Fruit fly (Drosophila melanogaster): ENCODE measurements around the gene Blos2.

Gene Blos2

DNA sequence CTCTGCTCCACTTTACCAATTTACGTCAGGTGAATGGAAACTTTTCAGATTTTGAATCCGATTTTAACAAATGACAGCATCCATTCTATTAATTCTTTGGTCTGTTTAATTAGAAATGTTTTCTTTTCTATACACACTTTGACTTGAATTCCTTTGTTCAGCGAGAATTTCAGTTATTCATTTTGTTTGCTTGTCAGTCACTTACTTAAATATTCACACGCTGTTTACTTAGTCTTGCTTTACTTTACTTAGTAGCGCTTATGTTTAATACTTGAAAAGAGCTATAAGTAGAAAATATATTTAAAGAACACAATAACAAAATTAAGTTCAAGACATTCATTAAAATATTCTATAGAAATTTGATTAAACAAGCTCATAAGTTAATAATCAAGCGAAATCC lies 46.1 kb downstream of the Blos2 start, which contains the start of gene CG32073 (continued):
- TF ChIP-seq mld (GFP tag; IDR thresholded peaks at IDR 0.05; ENCODE audit: partially characterized antibody) (no peak), CG14441 (GFP tag; IDR thresholded peaks at IDR 0.05) (no peak), CG8290 (GFP tag; optimal IDR thresholded peaks at IDR 0.05) (no peak), CG8290 (tag; optimal IDR thresholded peaks at IDR 0.05) (no peak), MESR4 (GFP tag; optimal IDR thresholded peaks at IDR 0.05) (no peak), her (GFP tag; optimal IDR thresholded peaks at IDR 0.05) (no peak), B-H2 (GFP tag; optimal IDR thresholded peaks at IDR 0.05) (no peak), pho (GFP tag; optimal IDR thresholded peaks at IDR 0.05) (no peak), en (GFP tag; optimal IDR thresholded peaks at IDR 0.05) (no peak), NFAT (GFP tag; IDR thresholded peaks at IDR 0.05) (no peak), GATAe (GFP tag; conservative IDR thresholded peaks at IDR 0.05) (no peak), CG7556 (GFP tag; optimal IDR thresholded peaks at IDR 0.05) (peak; percentile 17), Lim3 (GFP tag; IDR thresholded peaks at IDR 0.05) (no peak), stc (GFP tag; IDR thresholded peaks at IDR 0.05) (no peak), CG18619 (GFP tag; optimal IDR thresholded peaks at IDR 0.05) (no peak), CG7357 (GFP tag; IDR thresholded peaks at IDR 0.05) (no peak), tap (tag; optimal IDR thresholded peaks at IDR 0.05) (peak; percentile 36), lab (GFP tag; optimal IDR thresholded peaks at IDR 0.05) (peak; percentile 75), CG18764 (GFP tag; optimal IDR thresholded peaks at IDR 0.05) (peak; percentile 75), Sin3A (optimal IDR thresholded peaks at IDR 0.05) (no peak), CG11723 (GFP tag; optimal IDR thresholded peaks at IDR 0.05) (no peak), corto (GFP tag; optimal IDR thresholded peaks at IDR 0.05) (no peak), CG7786 (GFP tag; optimal IDR thresholded peaks at IDR 0.05) (no peak), E2f2 (GFP tag; IDR thresholded peaks at IDR 0.05) (no peak), Sox102F (GFP tag; optimal IDR thresholded peaks at IDR 0.05) (no peak), pan (optimal IDR thresholded peaks at IDR 0.05) (no peak), pan (GFP tag; optimal IDR thresholded peaks at IDR 0.05 in 1 of 2, IDR thresholded peaks at IDR 0.05 in 1 of 2) (no peak), CG1792 (GFP tag; optimal IDR thresholded peaks at IDR 0.05) (peak; percentile 52), CG1647 (GFP tag; optimal IDR thresholded peaks at IDR 0.05) (no peak), unc-4 (GFP tag; IDR thresholded peaks at IDR 0.05; ENCODE audit: partially characterized antibody) (no peak), CG3281 (GFP tag; optimal IDR thresholded peaks at IDR 0.05) (peak; percentile 2), Taf1 (GFP tag; IDR thresholded peaks at IDR 0.05) (no peak), mam (GFP tag; optimal IDR thresholded peaks at IDR 0.05) (no peak), pita (GFP tag; optimal IDR thresholded peaks at IDR 0.05) (no peak), chinmo (GFP tag; IDR thresholded peaks at IDR 0.05; ENCODE audit: partially characterized antibody) (no peak), CG13894 (tag; optimal IDR thresholded peaks at IDR 0.05) (no peak), ac (GFP tag; optimal IDR thresholded peaks at IDR 0.05) (no peak), Sry-δ (GFP tag; optimal IDR thresholded peaks at IDR 0.05) (peak; percentile 29), CG12942 (GFP tag; optimal IDR thresholded peaks at IDR 0.05) (no peak), stwl (tag; optimal IDR thresholded peaks at IDR 0.05) (no peak), CG15011 (GFP tag; optimal IDR thresholded peaks at IDR 0.05) (no peak), CG13287 (GFP tag; IDR thresholded peaks at IDR 0.05; ENCODE audit: partially characterized antibody) (no peak), CG15696 (tag; optimal IDR thresholded peaks at IDR 0.05) (peak; percentile 21), Vsx1 (GFP tag; optimal IDR thresholded peaks at IDR 0.05) (peak; percentile 67), Bgb (GFP tag; IDR thresholded peaks at IDR 0.05; ENCODE audit: partially characterized antibody) (no peak), zfh1 (GFP tag; IDR thresholded peaks at IDR 0.05) (no peak), CG2120 (GFP tag; optimal IDR thresholded peaks at IDR 0.05) (no peak), CG42726 (GFP tag; IDR thresholded peaks at IDR 0.05; ENCODE audit: partially characterized antibody) (no peak), schlank (tag; optimal IDR thresholded peaks at IDR 0.05) (peak; percentile 33), sima (GFP tag; optimal IDR thresholded peaks at IDR 0.05) (no peak), C15 (GFP tag; IDR thresholded peaks at IDR 0.05) (peak; percentile 22; the same call in 1 of the 3 replicates), CG6689 (GFP tag; IDR thresholded peaks at IDR 0.05) (no peak), row (GFP tag; IDR thresholded peaks at IDR 0.05) (no peak)
